Fruit fly (Drosophila melanogaster) whole organism, embryonic: ENCODE data around the gene CG10147.

ENCODE experiments used
- ATbp ChIP-seq: fragments of 200-800 bp; sonication (Bioruptor generic); optimal IDR thresholded peaks from 2 replicates; lab custom pipeline; 2017; ENCODE audit warnings: missing biosample characterization, mild to moderate bottlenecking, missing genetic modification characterization, missing genetic modification reagents
- Asciz ChIP-seq: fragments of 200-800 bp; sonication (Bioruptor generic); optimal IDR thresholded peaks from 2 replicates; lab custom pipeline; 2017; ENCODE audit warnings: missing biosample characterization, mild to moderate bottlenecking, missing genetic modification characterization, missing genetic modification reagents
- Blimp-1 ChIP-seq: fragments of 200-800 bp; sonication (Bioruptor generic); optimal IDR thresholded peaks from 3 replicates; lab custom pipeline; 2018; ENCODE audit warnings: missing biosample characterization, missing genetic modification characterization, mild to moderate bottlenecking, moderate library complexity, missing genetic modification reagents
- CG10979 ChIP-seq: fragments of 200-800 bp; sonication (Bioruptor generic); optimal IDR thresholded peaks from 2 replicates; lab custom pipeline; 2018; ENCODE audit warnings: missing biosample characterization, mild to moderate bottlenecking, missing genetic modification characterization, moderate library complexity
- CG12219 ChIP-seq: fragments of 200-800 bp; sonication (Bioruptor generic); optimal IDR thresholded peaks from 3 replicates; lab custom pipeline; 2018; ENCODE audit warnings: missing biosample characterization, mild to moderate bottlenecking, missing genetic modification characterization
- CG13775 ChIP-seq: fragments of 200-800 bp; sonication (Bioruptor generic); optimal IDR thresholded peaks from 3 replicates; lab custom pipeline; 2017; ENCODE audit warnings: missing biosample characterization, mild to moderate bottlenecking, missing genetic modification characterization
- CG15073 ChIP-seq: fragments of 200-800 bp; sonication (Bioruptor generic); optimal IDR thresholded peaks from 2 replicates; lab custom pipeline; 2016; ENCODE audit warnings: missing biosample characterization, missing genetic modification characterization
- CG1529 ChIP-seq: fragments of 200-800 bp; sonication (Bioruptor generic); optimal IDR thresholded peaks from 3 replicates; lab custom pipeline; 2018; ENCODE audit warnings: missing biosample characterization, missing genetic modification characterization
- CG17186 ChIP-seq: fragments of 200-800 bp; sonication (Bioruptor generic); optimal IDR thresholded peaks from 3 replicates; lab custom pipeline; 2017; ENCODE audit warnings: missing biosample characterization, missing genetic modification reagents, missing genetic modification characterization
- CG18262 ChIP-seq: fragments of 200-800 bp; optimal IDR thresholded peaks from 3 replicates; lab custom pipeline; 2019; ENCODE audit warnings: missing biosample characterization, mild to moderate bottlenecking, missing genetic modification characterization, moderate library complexity
- CG2202 ChIP-seq: fragments of 200-800 bp; sonication (Bioruptor generic); optimal IDR thresholded peaks from 2 replicates; lab custom pipeline; 2018; ENCODE audit warnings: missing biosample characterization, mild to moderate bottlenecking, missing genetic modification characterization
- CG2875 ChIP-seq: fragments of 200-800 bp; sonication (Bioruptor generic); optimal IDR thresholded peaks from 2 replicates; lab custom pipeline; 2017; ENCODE audit warnings: missing biosample characterization, mild to moderate bottlenecking, missing genetic modification characterization, missing genetic modification reagents
- CG32532 ChIP-seq: fragments of 200-800 bp; sonication (Bioruptor generic); IDR thresholded peaks from 2 replicates; pipeline ENCODE4 v1.3.6; 2022; ENCODE audit warnings: missing biosample characterization, missing genetic modification characterization
- CG33213 ChIP-seq: fragments of 200-800 bp; sonication (Bioruptor generic); optimal IDR thresholded peaks from 3 replicates; lab custom pipeline; 2016; ENCODE audit warnings: missing biosample characterization, missing genetic modification characterization
- CG42726 ChIP-seq: fragments of 200-800 bp; sonication (Bioruptor generic); IDR thresholded peaks from 2 replicates; pipeline ENCODE4 v1.3.6; 2022; ENCODE audit warnings: missing biosample characterization, missing genetic modification characterization; ENCODE audit not compliant: partially characterized antibody
- CG4617 ChIP-seq: fragments of 200-800 bp; sonication (Bioruptor generic); optimal IDR thresholded peaks from 3 replicates; lab custom pipeline; 2016; ENCODE audit warnings: missing biosample characterization, missing genetic modification characterization, borderline replicate concordance
- CG7271 ChIP-seq: fragments of 200-800 bp; sonication (Bioruptor generic); optimal IDR thresholded peaks from 2 replicates; lab custom pipeline; 2018; ENCODE audit warnings: missing biosample characterization, mild to moderate bottlenecking, missing genetic modification characterization, moderate library complexity
- CG7987 ChIP-seq: fragments of 200-800 bp; sonication (Bioruptor generic); optimal IDR thresholded peaks from 2 replicates; lab custom pipeline; 2018; ENCODE audit warnings: missing biosample characterization, mild to moderate bottlenecking, missing genetic modification characterization, moderate library complexity
- Chrac-16 ChIP-seq: fragments of 200-800 bp; sonication (Bioruptor generic); optimal IDR thresholded peaks from 3 replicates; lab custom pipeline; 2016; ENCODE audit warnings: missing biosample characterization, missing genetic modification characterization
- Dbx ChIP-seq: fragments of 200-800 bp; sonication (Bioruptor generic); IDR thresholded peaks from 3 replicates; pipeline ENCODE4 v1.3.6; 2022; ENCODE audit warnings: missing biosample characterization, missing genetic modification characterization
- ERR ChIP-seq: fragments of 200-800 bp; sonication (Bioruptor generic); optimal IDR thresholded peaks from 2 replicates; lab custom pipeline; 2016; ENCODE audit warnings: missing biosample characterization, missing genetic modification characterization
- Hand ChIP-seq: fragments of 200-800 bp; sonication (Bioruptor generic); optimal IDR thresholded peaks from 2 replicates; lab custom pipeline; 2017; ENCODE audit warnings: mild to moderate bottlenecking, missing biosample characterization, missing genetic modification reagents, missing genetic modification characterization
- Hey ChIP-seq: fragments of 200-800 bp; sonication (Bioruptor generic); optimal IDR thresholded peaks from 3 replicates; lab custom pipeline; 2018; ENCODE audit warnings: missing biosample characterization, mild to moderate bottlenecking, missing genetic modification characterization
- Hr51 ChIP-seq, 2 experiments: fragments of 200-800 bp; sonication (Bioruptor generic); optimal IDR thresholded peaks; 2 replicates in 1 of 2; 3 replicates in 1 of 2; lab custom pipeline; 2016 to 2018; ENCODE audit warnings: missing biosample characterization in 2 of 2, missing genetic modification characterization in 2 of 2, mild to moderate bottlenecking in 1 of 2, moderate library complexity in 1 of 2
- Med ChIP-seq: fragments of 200-800 bp; sonication (Bioruptor generic); peaks from one replicate; lab custom pipeline; 2016; ENCODE audit warnings: missing biosample characterization, missing genetic modification characterization, mild to moderate bottlenecking, inconsistent platforms, moderate library complexity
- NC2α ChIP-seq: fragments of 200-800 bp; sonication (Bioruptor generic); optimal IDR thresholded peaks from 2 replicates; lab custom pipeline; 2016; ENCODE audit warnings: missing biosample characterization, missing genetic modification characterization
- Nf-YC ChIP-seq: fragments of 200-800 bp; optimal IDR thresholded peaks from 3 replicates; lab custom pipeline; 2019; ENCODE audit warnings: missing biosample characterization, mild to moderate bottlenecking, missing genetic modification characterization, moderate library complexity
- Poxn ChIP-seq: fragments of 200-800 bp; sonication (Bioruptor generic); IDR thresholded peaks from 2 replicates; pipeline ENCODE4 v1.3.6; 2022; ENCODE audit warnings: missing biosample characterization, missing genetic modification characterization
- Ptx1 ChIP-seq: fragments of 200-800 bp; sonication (Bioruptor generic); IDR thresholded peaks from 2 replicates; pipeline ENCODE4 v1.3.6; 2022; ENCODE audit warnings: missing biosample characterization, missing genetic modification characterization
- Xrp1 ChIP-seq: fragments of 200-800 bp; sonication (Bioruptor generic); IDR thresholded peaks from 2 replicates; pipeline ENCODE4 v1.3.6; 2022; ENCODE audit warnings: missing biosample characterization, missing genetic modification characterization
- bigmax ChIP-seq: fragments of 200-800 bp; sonication (Bioruptor generic); optimal IDR thresholded peaks from 2 replicates; lab custom pipeline; 2018; ENCODE audit warnings: missing biosample characterization, mild to moderate bottlenecking, missing genetic modification characterization
- btn ChIP-seq: fragments of 200-800 bp; sonication (Bioruptor generic); optimal IDR thresholded peaks from 2 replicates; lab custom pipeline; 2016; ENCODE audit warnings: missing biosample characterization, missing genetic modification characterization
- cad ChIP-seq: fragments of >200 bp; optimal IDR thresholded peaks from 2 replicates; lab custom pipeline; 2017; ENCODE audit warnings: missing biosample characterization, missing genetic modification characterization
- cas ChIP-seq: fragments of 200-800 bp; sonication (Bioruptor generic); IDR thresholded peaks from 2 replicates; pipeline ENCODE4 v1.3.6; 2022; ENCODE audit warnings: missing biosample characterization, missing genetic modification characterization
- chn ChIP-seq: fragments of 200-800 bp; sonication (Bioruptor generic); optimal IDR thresholded peaks from 2 replicates; lab custom pipeline; 2016; ENCODE audit warnings: missing biosample characterization, missing genetic modification characterization
- crp ChIP-seq, 2 experiments: fragments of 200-800 bp; sonication (Bioruptor generic); optimal IDR thresholded peaks; 2 replicates in 1 of 2; 3 replicates in 1 of 2; lab custom pipeline; 2017; ENCODE audit warnings: missing biosample characterization in 2 of 2, missing genetic modification characterization in 2 of 2, mild to moderate bottlenecking in 1 of 2, moderate library complexity in 1 of 2
- gfzf ChIP-seq: fragments of 200-800 bp; sonication (Bioruptor generic); optimal IDR thresholded peaks from 2 replicates; lab custom pipeline; 2016; ENCODE audit warnings: missing biosample characterization, mild to moderate bottlenecking, missing genetic modification characterization, moderate library complexity
- klu ChIP-seq: fragments of 200-800 bp; sonication (Bioruptor generic); IDR thresholded peaks from 2 replicates; pipeline ENCODE4 v1.3.6; 2022; ENCODE audit warnings: missing biosample characterization, missing genetic modification characterization
- maf-S ChIP-seq: fragments of 200-800 bp; sonication (Bioruptor generic); optimal IDR thresholded peaks from 2 replicates; lab custom pipeline; 2016; ENCODE audit warnings: missing biosample characterization, missing genetic modification characterization
- mam ChIP-seq: fragments of 200-800 bp; sonication (Bioruptor generic); optimal IDR thresholded peaks from 3 replicates; lab custom pipeline; 2016; ENCODE audit warnings: missing biosample characterization, missing genetic modification characterization
- pum ChIP-seq: fragments of 200-800 bp; sonication (Bioruptor generic); optimal IDR thresholded peaks from 2 replicates; lab custom pipeline; 2016; ENCODE audit warnings: missing biosample characterization, missing genetic modification characterization
- row ChIP-seq: fragments of 200-800 bp; sonication (Bioruptor generic); IDR thresholded peaks from 3 replicates; pipeline ENCODE4 v1.3.6; 2022; ENCODE audit warnings: missing biosample characterization, missing genetic modification characterization
- tna ChIP-seq: fragments of 200-800 bp; sonication (Bioruptor generic); IDR thresholded peaks from 2 replicates; pipeline ENCODE4 v1.3.6; 2022; ENCODE audit warnings: missing biosample characterization, missing genetic modification characterization; ENCODE audit not compliant: partially characterized antibody
- trem ChIP-seq: fragments of 200-800 bp; optimal IDR thresholded peaks from 3 replicates; lab custom pipeline; 2019; ENCODE audit warnings: missing biosample characterization, mild to moderate bottlenecking, missing genetic modification characterization, moderate library complexity
- twi ChIP-seq: fragments of 200-800 bp; optimal IDR thresholded peaks from 2 replicates; lab custom pipeline; 2019; ENCODE audit warnings: missing biosample characterization, mild to moderate bottlenecking, missing genetic modification characterization, moderate library complexity
- tx ChIP-seq: fragments of 200-800 bp; sonication (Bioruptor generic); optimal IDR thresholded peaks from 2 replicates; lab custom pipeline; 2016; ENCODE audit warnings: missing biosample characterization, missing genetic modification characterization
- usp ChIP-seq: fragments of >200 bp; optimal IDR thresholded peaks from 2 replicates; lab custom pipeline; 2017; ENCODE audit warnings: missing biosample characterization, missing genetic modification characterization
- zen2 ChIP-seq: fragments of 200-800 bp; sonication (Bioruptor generic); IDR thresholded peaks from 3 replicates; pipeline ENCODE4 v1.3.6; 2022; ENCODE audit warnings: missing biosample characterization, missing genetic modification characterization; ENCODE audit not compliant: partially characterized antibody

Gene CG10147

DNA sequence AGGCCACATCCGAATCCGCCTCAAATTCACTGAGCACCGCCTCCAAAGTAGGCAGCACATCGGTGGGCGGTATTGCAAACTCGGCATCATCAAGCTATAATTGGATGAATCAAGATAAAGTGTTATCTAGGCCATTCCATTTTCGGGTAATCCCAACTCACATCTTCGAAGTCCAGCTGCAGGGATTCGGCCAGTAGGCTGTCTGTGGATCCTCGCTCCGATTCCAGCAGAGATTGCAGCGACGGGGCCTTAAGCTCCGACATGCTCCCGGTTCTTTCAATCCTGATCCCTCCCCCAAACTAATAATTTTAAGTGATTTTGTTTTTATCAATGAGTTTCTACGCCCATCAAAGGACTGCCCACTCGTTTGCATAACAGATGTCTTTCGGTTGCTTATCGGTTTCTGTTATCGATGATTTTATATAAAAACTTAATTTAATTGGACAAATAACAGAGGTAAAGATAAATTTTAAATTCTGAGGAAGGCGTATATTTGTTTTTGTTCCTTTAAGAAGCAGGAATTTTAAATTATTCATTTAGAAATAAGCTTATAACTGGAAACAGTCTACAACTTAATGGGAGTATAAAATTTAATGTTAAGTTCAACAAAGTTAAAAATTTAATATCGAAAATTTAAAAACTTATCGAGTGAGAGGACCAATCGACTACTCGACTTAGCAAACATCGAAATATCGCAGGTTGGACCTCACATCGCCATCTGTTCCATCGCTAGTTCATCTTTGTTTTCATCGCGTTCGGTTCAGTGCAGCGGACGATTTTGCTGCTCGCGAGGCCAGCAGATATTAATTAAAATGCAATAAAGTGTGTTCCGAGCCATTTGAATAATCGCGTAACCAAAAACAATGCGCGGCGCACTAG is 6.9 kb upstream of the CG10147 start, which contains the start of the genes Vps8 and sfl (continued):
- peak; percentile 3 for TF ChIP-seq CG4617
- no peak for TF ChIP-seq CG2202 (tag; lab: Kevin White, UChicago)
- no peak for TF ChIP-seq ERR
- peak; percentile 82 for TF ChIP-seq Med (GFP tag; lab: Kevin White, UChicago)
- no peak for TF ChIP-seq usp (GFP tag; lab: Kevin White, UChicago)
- no peak for TF ChIP-seq cad (GFP tag; lab: Kevin White, UChicago)
- TF ChIP-seq bigmax (GFP tag; lab: Kevin White, UChicago), result no peak
- peak in 1 of 2 experiments; percentile 71 for TF ChIP-seq crp (GFP tag; optimal IDR thresholded peaks at IDR 0.05; lab: Kevin White, UChicago)
- TF ChIP-seq CG13775 (GFP tag; lab: Kevin White, UChicago), result peak; percentile 27
- no peak for TF ChIP-seq Chrac-16 (GFP tag; lab: Kevin White, UChicago)
- peak; percentile 26 for TF ChIP-seq CG10979
- 0 out of 2 replicates have a peak, but pooled peaks have one; percentile 39 for TF ChIP-seq klu (GFP tag; lab: Robert Waterston, UW)
- TF ChIP-seq pum (GFP tag; lab: Kevin White, UChicago), result peak; percentile 19
- TF ChIP-seq cas (GFP tag; lab: Robert Waterston, UW), result no peak
- TF ChIP-seq Ptx1, result no peak
- peak; percentile 72 for TF ChIP-seq row (GFP tag; lab: Robert Waterston, UW)
- TF ChIP-seq twi (tag; lab: Kevin White, UChicago), result peak; percentile 3
- TF ChIP-seq CG2875 (GFP tag; lab: Kevin White, UChicago), result no peak
- no peak for TF ChIP-seq CG7987 (GFP tag; lab: Kevin White, UChicago)
- TF ChIP-seq NC2α, result no peak
- peak; percentile 15 for TF ChIP-seq Blimp-1
- no peak for TF ChIP-seq CG17186 (GFP tag; lab: Kevin White, UChicago)
- no peak for TF ChIP-seq btn (GFP tag; lab: Kevin White, UChicago)
- no peak for TF ChIP-seq gfzf (GFP tag; lab: Kevin White, UChicago)
- TF ChIP-seq CG7271, result no peak
- no peak for TF ChIP-seq ATbp (GFP tag; lab: Kevin White, UChicago)
- no peak for TF ChIP-seq Xrp1 (GFP tag; lab: Robert Waterston, UW)
- TF ChIP-seq mam (GFP tag; lab: Kevin White, UChicago), result peak; percentile 37
- TF ChIP-seq Asciz, result no peak
- TF ChIP-seq Dbx, result no peak
- peak; percentile 67; the same call in 1 of the 3 replicates for TF ChIP-seq zen2 (GFP tag; lab: Robert Waterston, UW)
- no peak for TF ChIP-seq CG1529 (GFP tag; lab: Kevin White, UChicago)
- peak; percentile 12 for TF ChIP-seq CG33213 (GFP tag; lab: Kevin White, UChicago)
- TF ChIP-seq CG15073, result no peak
- peak; percentile 42 for TF ChIP-seq Nf-YC
- peak; percentile 45; the same call in 1 of the 2 replicates for TF ChIP-seq CG32532 (GFP tag; lab: Robert Waterston, UW)
- TF ChIP-seq Hand, result no peak
- peak; percentile 27 for TF ChIP-seq CG18262 (tag; lab: Kevin White, UChicago)
- TF ChIP-seq tna (GFP tag; lab: Robert Waterston, UW), result peak; percentile 84
- TF ChIP-seq trem (tag; lab: Kevin White, UChicago), result peak; percentile 98
- TF ChIP-seq chn (GFP tag; lab: Kevin White, UChicago), result peak; percentile 8
- no peak for TF ChIP-seq Hey (tag; lab: Kevin White, UChicago)
- peak; percentile 93 for TF ChIP-seq CG42726
- TF ChIP-seq maf-S (GFP tag; lab: Kevin White, UChicago), result no peak
- TF ChIP-seq Poxn (GFP tag; lab: Robert Waterston, UW), result no peak
- no peak for TF ChIP-seq CG12219
- no peak for TF ChIP-seq Hr51 (GFP tag; optimal IDR thresholded peaks at IDR 0.05; lab: Kevin White, UChicago)
- no peak for TF ChIP-seq tx
